Worm (Caenorhabditis elegans) whole organism, late embryonic: ENCODE results near the gene chtl-1.

ENCODE experiments used
- C38D4.7 ChIP-seq: fragments of 200-800 bp; sonication (Bioruptor generic); optimal IDR thresholded peaks from 2 replicates; lab custom pipeline; 2018; ENCODE audit warnings: mild to moderate bottlenecking, missing genetic modification characterization, moderate library complexity, missing compliant biosample characterization
- F13H6.1 ChIP-seq: sonication (generic microtip); optimal IDR thresholded peaks from 2 replicates; lab custom pipeline; 2016; ENCODE audit warnings: missing genetic modification characterization, missing compliant biosample characterization
- K09A11.1 ChIP-seq: sonication (generic microtip); optimal IDR thresholded peaks from 2 replicates; lab custom pipeline; 2017; ENCODE audit warnings: antibody characterized with exemption, mild to moderate bottlenecking, missing genetic modification characterization, missing compliant biosample characterization; ENCODE audit not compliant: insufficient read depth
- Y22D7AL.16 ChIP-seq: sonication (generic microtip); optimal IDR thresholded peaks from 2 replicates; lab custom pipeline; 2016; ENCODE audit warnings: missing genetic modification characterization, missing compliant biosample characterization
- ahr-1 ChIP-seq: sonication (generic microtip); optimal IDR thresholded peaks from 2 replicates; lab custom pipeline; 2016; ENCODE audit warnings: missing genetic modification characterization, missing compliant biosample characterization
- ama-1 ChIP-seq: fragments of 150-350 bp; optimal IDR thresholded peaks from 2 replicates; lab custom pipeline; 2014
- ceh-14 ChIP-seq: sonication (generic microtip); optimal IDR thresholded peaks from 2 replicates; lab custom pipeline; 2016; ENCODE audit warnings: missing genotype, missing genetic modification characterization, missing compliant biosample characterization
- ceh-18 ChIP-seq: sonication (generic microtip); optimal IDR thresholded peaks from 2 replicates; lab custom pipeline; 2016; ENCODE audit warnings: missing genetic modification characterization, missing compliant biosample characterization
- ceh-2 ChIP-seq: sonication (generic microtip); optimal IDR thresholded peaks from 2 replicates; lab custom pipeline; 2016; ENCODE audit warnings: missing genotype, missing genetic modification characterization, missing compliant biosample characterization
- ceh-22 ChIP-seq: sonication (generic microtip); optimal IDR thresholded peaks from 2 replicates; lab custom pipeline; 2017; ENCODE audit warnings: missing biosample characterization, missing genetic modification characterization
- ceh-24 ChIP-seq: sonication (generic microtip); optimal IDR thresholded peaks from 2 replicates; lab custom pipeline; 2016; ENCODE audit warnings: mild to moderate bottlenecking, missing genetic modification characterization, missing compliant biosample characterization
- ceh-30 ChIP-seq: fragments of 150-350 bp; optimal IDR thresholded peaks from 2 replicates; lab custom pipeline; 2014; ENCODE audit warnings: missing biosample characterization, missing genetic modification characterization
- ceh-31 ChIP-seq: sonication (generic microtip); optimal IDR thresholded peaks from 2 replicates; lab custom pipeline; 2016; ENCODE audit warnings: missing genetic modification characterization, missing compliant biosample characterization
- ceh-34 ChIP-seq: sonication (generic microtip); optimal IDR thresholded peaks from 2 replicates; lab custom pipeline; 2016; ENCODE audit warnings: mild to moderate bottlenecking, missing genetic modification characterization, missing compliant biosample characterization
- ceh-45 ChIP-seq: fragments of 200-800 bp; sonication (Bioruptor generic); IDR thresholded peaks from 2 replicates; pipeline ENCODE4 v1.3.6; 2022; ENCODE audit warnings: missing genetic modification reagents, missing genetic modification characterization, missing compliant biosample characterization
- ceh-48 ChIP-seq: sonication (generic microtip); optimal IDR thresholded peaks from 2 replicates; lab custom pipeline; 2016; ENCODE audit warnings: missing genetic modification characterization, inconsistent platforms, missing compliant biosample characterization
- ceh-6 ChIP-seq: fragments of 200-800 bp; sonication (Bioruptor generic); optimal IDR thresholded peaks from 2 replicates; lab custom pipeline; 2018; ENCODE audit warnings: mild to moderate bottlenecking, missing genetic modification characterization, missing compliant biosample characterization
- ceh-9 ChIP-seq: sonication (generic microtip); optimal IDR thresholded peaks from 2 replicates; lab custom pipeline; 2016; ENCODE audit warnings: mild to moderate bottlenecking, missing genetic modification characterization, inconsistent platforms, missing compliant biosample characterization
- che-1 ChIP-seq: sonication (generic microtip); optimal IDR thresholded peaks from 2 replicates; lab custom pipeline; 2016; ENCODE audit warnings: mild to moderate bottlenecking, missing genetic modification characterization, missing compliant biosample characterization
- dmd-4 ChIP-seq: sonication (generic microtip); optimal IDR thresholded peaks from 2 replicates; lab custom pipeline; 2016; ENCODE audit warnings: borderline replicate concordance, missing genetic modification characterization, missing compliant biosample characterization
- elt-2 ChIP-seq: sonication (generic microtip); optimal IDR thresholded peaks from 2 replicates; lab custom pipeline; 2016; ENCODE audit warnings: missing genetic modification reagents, missing genetic modification characterization, missing compliant biosample characterization
- elt-4 ChIP-seq: sonication (generic microtip); optimal IDR thresholded peaks from 2 replicates; lab custom pipeline; 2016; ENCODE audit warnings: missing genetic modification characterization, missing compliant biosample characterization
- ets-4 ChIP-seq: sonication (generic microtip); optimal IDR thresholded peaks from 2 replicates; lab custom pipeline; 2016; ENCODE audit warnings: missing genetic modification characterization, missing compliant biosample characterization
- fax-1 ChIP-seq: sonication (generic microtip); optimal IDR thresholded peaks from 2 replicates; lab custom pipeline; 2016; ENCODE audit warnings: missing genotype, missing genetic modification characterization, missing compliant biosample characterization
- fkh-10 ChIP-seq: fragments of 150-350 bp; optimal IDR thresholded peaks from 2 replicates; lab custom pipeline; 2014; ENCODE audit warnings: missing biosample characterization, missing genetic modification reagents, missing genetic modification characterization
- gmeb-2 ChIP-seq: sonication (generic microtip); optimal IDR thresholded peaks from 2 replicates; lab custom pipeline; 2016; ENCODE audit warnings: missing genetic modification characterization, inconsistent platforms, missing compliant biosample characterization
- hlh-13 ChIP-seq: fragments of 200-800 bp; sonication (Bioruptor generic); optimal IDR thresholded peaks from 2 replicates; lab custom pipeline; 2018; ENCODE audit warnings: mild to moderate bottlenecking, missing genetic modification characterization, missing compliant biosample characterization
- hlh-30 ChIP-seq: sonication (generic microtip); optimal IDR thresholded peaks from 2 replicates; lab custom pipeline; 2017; ENCODE audit warnings: antibody characterized with exemption, missing genetic modification characterization, missing compliant biosample characterization; ENCODE audit not compliant: insufficient read depth
- hlh-8 ChIP-seq: sonication (generic microtip); optimal IDR thresholded peaks from 2 replicates; lab custom pipeline; 2016; ENCODE audit warnings: missing genotype, missing genetic modification characterization, missing compliant biosample characterization
- lin-11 ChIP-seq: fragments of 200-800 bp; sonication (Bioruptor generic); optimal IDR thresholded peaks from 2 replicates; lab custom pipeline; 2018; ENCODE audit warnings: mild to moderate bottlenecking, missing genetic modification characterization, missing compliant biosample characterization
- madf-2 ChIP-seq: sonication (generic microtip); optimal IDR thresholded peaks from 2 replicates; lab custom pipeline; 2017; ENCODE audit warnings: missing genetic modification characterization, missing compliant biosample characterization
- nfya-1 ChIP-seq: sonication (generic microtip); optimal IDR thresholded peaks from 2 replicates; lab custom pipeline; 2017; ENCODE audit warnings: missing genetic modification characterization, mild to moderate bottlenecking, missing compliant biosample characterization, antibody characterized with exemption, moderate library complexity
- nhr-11 ChIP-seq: fragments of 150-350 bp; optimal IDR thresholded peaks from 2 replicates; lab custom pipeline; 2014; ENCODE audit warnings: missing biosample characterization, missing genetic modification characterization
- nhr-232 ChIP-seq: sonication (generic microtip); optimal IDR thresholded peaks from 2 replicates; lab custom pipeline; 2016; ENCODE audit warnings: missing genetic modification characterization, missing compliant biosample characterization
- odd-2 ChIP-seq: sonication (generic microtip); optimal IDR thresholded peaks from 2 replicates; lab custom pipeline; 2017; ENCODE audit warnings: antibody characterized with exemption, mild to moderate bottlenecking, missing genetic modification characterization, missing compliant biosample characterization
- pat-9 ChIP-seq: fragments of 200-800 bp; sonication (Bioruptor generic); optimal IDR thresholded peaks from 2 replicates; lab custom pipeline; 2018; ENCODE audit warnings: mild to moderate bottlenecking, missing genetic modification characterization, moderate library complexity, missing compliant biosample characterization
- pqm-1 ChIP-seq: sonication (generic microtip); optimal IDR thresholded peaks from 2 replicates; lab custom pipeline; 2016; ENCODE audit warnings: missing genetic modification characterization, missing compliant biosample characterization
- pros-1 ChIP-seq: fragments of 150-350 bp; optimal IDR thresholded peaks from 2 replicates; lab custom pipeline; 2014; ENCODE audit warnings: missing biosample characterization, missing genetic modification reagents, missing genetic modification characterization
- rnt-1 ChIP-seq: sonication (generic microtip); optimal IDR thresholded peaks from 2 replicates; lab custom pipeline; 2016; ENCODE audit warnings: missing genetic modification characterization, missing compliant biosample characterization
- sdc-2 ChIP-seq: sonication (generic microtip); optimal IDR thresholded peaks from 2 replicates; lab custom pipeline; 2016; ENCODE audit warnings: missing genotype, missing genetic modification characterization, missing compliant biosample characterization
- sox-2 ChIP-seq: fragments of 200-800 bp; sonication (Bioruptor generic); IDR thresholded peaks from 2 replicates; pipeline ENCODE4 v1.3.6; 2022; ENCODE audit warnings: missing genetic modification reagents, missing genetic modification characterization, missing compliant biosample characterization
- sox-4 ChIP-seq: sonication (generic microtip); optimal IDR thresholded peaks from 2 replicates; lab custom pipeline; 2017; ENCODE audit warnings: mild to moderate bottlenecking, missing genetic modification characterization, inconsistent platforms, missing compliant biosample characterization
- syd-9 ChIP-seq: sonication (generic microtip); optimal IDR thresholded peaks from 2 replicates; lab custom pipeline; 2016; ENCODE audit warnings: mild to moderate bottlenecking, missing genetic modification characterization, moderate library complexity, missing compliant biosample characterization
- ttx-3 ChIP-seq: sonication (generic microtip); optimal IDR thresholded peaks from 2 replicates; lab custom pipeline; 2016; ENCODE audit warnings: missing genetic modification reagents, missing genetic modification characterization, missing compliant biosample characterization
- unc-3 ChIP-seq, 2 experiments: fragments of 200-800 bp in 1 of 2; sonication (Bioruptor generic) in 1 of 2; sonication (generic microtip) in 1 of 2; conservative IDR thresholded peaks in 1 of 2; optimal IDR thresholded peaks in 1 of 2; 2 replicates each; pipeline versions ENCODE4 v1.3.6 to Lab custom; 2016 to 2022; ENCODE audit warnings: missing compliant biosample characterization in 2 of 2, missing genetic modification characterization in 2 of 2, missing genetic modification reagents in 1 of 2
- unc-42 ChIP-seq: sonication (generic microtip); optimal IDR thresholded peaks from 2 replicates; lab custom pipeline; 2016; ENCODE audit warnings: missing genotype, missing genetic modification characterization, missing compliant biosample characterization
- zip-5 ChIP-seq: sonication (generic microtip); optimal IDR thresholded peaks from 2 replicates; lab custom pipeline; 2016; ENCODE audit warnings: missing genetic modification characterization, missing compliant biosample characterization
- ztf-16 ChIP-seq: sonication (generic microtip); optimal IDR thresholded peaks from 2 replicates; lab custom pipeline; 2017; ENCODE audit warnings: missing genetic modification characterization, missing compliant biosample characterization

The chtl-1 gene

DNA sequence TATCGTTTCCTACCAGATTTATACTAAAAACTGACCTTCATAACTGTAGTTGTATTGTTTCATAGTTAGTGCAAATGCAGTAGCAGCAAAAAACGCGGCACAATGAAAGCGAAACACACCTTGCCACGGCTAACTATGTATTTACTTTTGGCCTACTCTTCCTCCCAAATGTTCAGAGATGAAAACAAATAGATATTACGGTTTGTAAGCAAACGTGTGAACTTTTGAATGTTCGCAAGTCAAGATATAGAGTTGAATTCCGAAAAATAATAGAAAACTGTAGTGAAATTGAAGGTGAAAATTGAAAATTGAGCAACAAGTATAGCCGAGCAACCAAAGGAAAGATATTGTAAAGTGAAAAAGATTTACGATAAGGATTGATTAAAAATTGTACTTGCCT, at the start of gene chtl-1:
chtl-1 (minus strand) TSS at position 101 of the 400 bp plus-strand sequence.
- no peak for TF ChIP-seq fkh-10 (GFP tag; lab: Kevin White, UChicago)
- TF ChIP-seq C38D4.7 = no peak
- TF ChIP-seq pqm-1 = no peak
- no peak for TF ChIP-seq hlh-30
- TF ChIP-seq K09A11.1 (tag; lab: Kevin White, UChicago) = no peak
- TF ChIP-seq pros-1 (tag; lab: Kevin White, UChicago) = no peak
- no peak for TF ChIP-seq ztf-16 (tag; lab: Kevin White, UChicago)
- no peak for TF ChIP-seq nhr-11 (tag; lab: Kevin White, UChicago)
- TF ChIP-seq ceh-2 (tag; lab: Kevin White, UChicago) = no peak
- TF ChIP-seq ceh-24 (tag; lab: Kevin White, UChicago) = no peak
- TF ChIP-seq nhr-232 (tag; lab: Kevin White, UChicago) = no peak
- no peak for TF ChIP-seq lin-11
- no peak for TF ChIP-seq ceh-9 (tag; lab: Kevin White, UChicago)
- TF ChIP-seq odd-2 (tag; lab: Kevin White, UChicago) = no peak
- TF ChIP-seq hlh-13 (GFP tag; lab: Kevin White, UChicago) = no peak
- no peak for TF ChIP-seq ceh-31 (tag; lab: Kevin White, UChicago)
- TF ChIP-seq ttx-3 (tag; lab: Kevin White, UChicago) = no peak

DNA sequence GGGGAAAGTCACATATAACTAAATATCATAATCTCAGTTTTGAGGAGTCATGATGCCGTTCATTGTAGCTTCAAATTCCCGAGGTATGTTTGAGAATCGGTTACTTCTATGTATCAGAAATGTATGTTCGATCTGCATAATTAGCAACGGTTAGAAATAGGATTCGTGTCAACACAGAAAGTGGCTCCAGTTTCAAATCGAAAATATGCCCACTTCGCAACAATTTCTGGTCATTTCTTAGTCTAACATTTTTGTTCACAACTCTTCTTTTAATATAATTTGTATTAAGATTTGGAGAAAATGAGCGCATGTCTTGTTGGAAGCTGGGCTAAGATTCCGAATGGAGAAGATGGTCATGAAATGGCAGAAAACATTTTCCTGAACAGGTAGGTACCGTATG, 49.4 kb upstream of the chtl-1 start, which contains the start of gene pks-1:
pks-1 (plus strand) TSS at position 301 of the 400 bp plus-strand sequence.
- TF ChIP-seq ahr-1 (tag; lab: Kevin White, UChicago) = no peak
- no peak for TF ChIP-seq elt-2 (tag; lab: Kevin White, UChicago)
- TF ChIP-seq ceh-2 (tag; lab: Kevin White, UChicago) = no peak
- TF ChIP-seq ama-1 (lab: Kevin White, UChicago) = no peak
- TF ChIP-seq pqm-1 = no peak
- no peak for TF ChIP-seq zip-5 (tag; lab: Kevin White, UChicago)
- no peak for TF ChIP-seq ceh-48 (tag; lab: Kevin White, UChicago)
- TF ChIP-seq lin-11 = no peak
- TF ChIP-seq ceh-30 (tag; lab: Kevin White, UChicago) = no peak
- no peak for TF ChIP-seq ets-4
- TF ChIP-seq syd-9 (tag; lab: Kevin White, UChicago) = no peak
- TF ChIP-seq hlh-8 (tag; lab: Kevin White, UChicago) = no peak
- TF ChIP-seq elt-4 (tag; lab: Kevin White, UChicago) = no peak
- no peak for TF ChIP-seq ceh-34
- TF ChIP-seq nhr-11 (tag; lab: Kevin White, UChicago) = no peak
- no peak for TF ChIP-seq ceh-6
- no peak for TF ChIP-seq ceh-22 (tag; lab: Kevin White, UChicago)
- no peak for TF ChIP-seq unc-42
- TF ChIP-seq fax-1 (tag; lab: Kevin White, UChicago) = no peak

DNA sequence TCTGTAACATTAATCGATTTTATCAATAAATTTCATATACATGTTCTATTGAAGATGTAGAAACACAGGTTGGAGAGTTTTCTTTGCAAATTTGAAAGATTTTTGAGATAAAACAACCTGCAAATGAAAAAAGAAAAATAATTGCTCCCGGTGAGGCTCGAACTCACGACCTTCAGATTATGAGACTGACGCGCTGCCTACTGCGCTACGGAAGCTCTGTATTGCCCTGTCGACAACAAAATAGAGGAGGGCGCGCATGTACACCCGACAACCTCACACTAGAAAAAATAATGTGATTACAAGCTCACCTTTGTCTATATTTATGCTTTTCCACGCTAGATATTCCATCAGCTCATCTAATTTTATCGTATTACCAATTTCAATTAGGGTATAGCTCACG, 43.1 kb upstream of the chtl-1 start:
- TF ChIP-seq ceh-30 (tag; lab: Kevin White, UChicago) = no peak
- TF ChIP-seq fax-1 (tag; lab: Kevin White, UChicago) = peak; percentile 42
- peak; percentile 4 for TF ChIP-seq Y22D7AL.16 (tag; lab: Kevin White, UChicago)
- TF ChIP-seq C38D4.7 = peak; percentile 37
- no peak for TF ChIP-seq ceh-45 (GFP tag; lab: Robert Waterston, UW)
- TF ChIP-seq ceh-34 = peak; percentile 17
- peak; percentile 11 for TF ChIP-seq nfya-1 (tag; lab: Kevin White, UChicago)
- TF ChIP-seq pros-1 (tag; lab: Kevin White, UChicago) = no peak
- TF ChIP-seq lin-11 = no peak
- peak; percentile 69 for TF ChIP-seq unc-3 (GFP tag; conservative IDR thresholded peaks at IDR 0.05; lab: Robert Waterston, UW)
- TF ChIP-seq unc-3 (tag; optimal IDR thresholded peaks at IDR 0.05; lab: Kevin White, UChicago) = no peak
- TF ChIP-seq dmd-4 (tag; lab: Kevin White, UChicago) = no peak
- peak; percentile 31 for TF ChIP-seq madf-2 (tag; lab: Kevin White, UChicago)
- TF ChIP-seq elt-2 (tag; lab: Kevin White, UChicago) = peak; percentile 59
- peak; percentile 16 for TF ChIP-seq F13H6.1 (tag; lab: Kevin White, UChicago)
- TF ChIP-seq ceh-18 (tag; lab: Kevin White, UChicago) = peak; percentile 3
- no peak for TF ChIP-seq rnt-1
- peak; percentile 27 for TF ChIP-seq sox-4 (tag; lab: Kevin White, UChicago)
- TF ChIP-seq sdc-2 (tag; lab: Kevin White, UChicago) = peak; percentile 65
- no peak for TF ChIP-seq unc-42
- TF ChIP-seq nhr-232 (tag; lab: Kevin White, UChicago) = peak; percentile 8
- peak; percentile 18 for TF ChIP-seq ceh-14 (tag; lab: Kevin White, UChicago)
- TF ChIP-seq sox-2 = no peak
- no peak for TF ChIP-seq ceh-48 (tag; lab: Kevin White, UChicago)
- TF ChIP-seq gmeb-2 (tag; lab: Kevin White, UChicago) = peak; percentile 32
- TF ChIP-seq pat-9 (tag; lab: Kevin White, UChicago) = peak; percentile 37
- TF ChIP-seq che-1 = peak; percentile 35
